Worm (Caenorhabditis elegans) whole organism, L2 larva: ENCODE measurements around the gene F08D12.7.

Experiments
- ama-1 ChIP-seq: fragments of 150-350 bp; optimal IDR thresholded peaks from 2 replicates; lab custom pipeline; 2018; ENCODE audit warnings: inconsistent platforms
- lsy-2 ChIP-seq, 2 experiments: fragments of 150-350 bp in 1 of 2; sonication (generic microtip) in 1 of 2; optimal IDR thresholded peaks; 2 replicates each; lab custom pipeline; 2014 to 2017; ENCODE audit warnings: missing biosample characterization in 2 of 2, missing genetic modification characterization in 2 of 2
- snpc-4 ChIP-seq: fragments of 150-350 bp; optimal IDR thresholded peaks from 2 replicates; lab custom pipeline; 2014; ENCODE audit warnings: missing biosample characterization, missing genetic modification characterization

- TF ChIP-seq lsy-2 (tag; optimal IDR thresholded peaks at IDR 0.05; lab: Kevin White, UChicago) (no peak), snpc-4 (tag; lab: Kevin White, UChicago) (no peak), ama-1 (lab: Kevin White, UChicago) (no peak)
Measured at ce11 chrII:2734266-2734665, 34.7 kb downstream of the F08D12.7 start.
